Fruit fly (Drosophila melanogaster) ovary, adult (tissue): ENCODE data around the gene CG34129.

Experiments used
- CG17801 ChIP-seq: fragments of 200-800 bp; optimal IDR thresholded peaks from 2 replicates; lab custom pipeline; 2019; ENCODE audit warnings: missing biosample characterization, mild to moderate bottlenecking, missing genetic modification characterization, moderate library complexity; ENCODE audit not compliant: partially characterized antibody

CG34129 gene

dm6 chr3R:26170644-26171043 lies 20.4 kb downstream of the CG34129 start, which contains the start of gene CG31323:
Gene CG31323 (plus strand): TSS chr3R:26170847.
- no peak for TF ChIP-seq CG17801
